Fruit fly (Drosophila melanogaster): ENCODE data around the gene Sfp84E.

The Sfp84E gene

DNA sequence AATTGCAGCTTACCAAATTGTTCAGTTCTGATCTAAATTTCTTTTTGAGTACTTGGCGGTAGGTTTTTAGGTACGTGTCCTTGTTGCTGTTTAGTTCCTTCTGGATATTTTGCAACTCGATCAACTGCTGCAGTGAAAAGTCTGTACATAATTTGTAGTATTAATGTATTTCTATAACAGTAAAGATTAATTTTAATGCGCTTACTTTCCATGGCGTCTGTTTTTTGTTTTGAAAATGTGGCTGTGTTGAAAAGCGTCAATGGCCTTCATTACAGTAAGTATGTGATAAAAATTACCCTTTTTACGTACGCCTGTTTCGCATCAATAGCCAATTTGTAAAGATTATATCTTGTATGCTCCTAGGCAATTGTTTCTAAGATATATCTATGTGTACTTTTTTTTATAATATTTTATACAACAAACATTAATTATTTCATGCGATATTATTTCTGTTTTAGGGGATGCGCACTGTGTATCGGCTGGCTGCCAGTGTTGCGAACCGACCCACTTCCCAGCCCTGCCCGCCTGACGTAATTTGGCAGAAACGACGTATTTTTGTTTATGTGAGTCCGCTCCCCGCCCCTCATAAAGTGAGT, 21.1 kb upstream of the Sfp84E start, which contains the start of the genes Kmn2 and CG2698 (continued):
- TF ChIP-seq kah (GFP tag; optimal IDR thresholded peaks at IDR 0.05) (peak; percentile 82), ind (GFP tag; optimal IDR thresholded peaks at IDR 0.05) (peak; percentile 97), zf30C (GFP tag; optimal IDR thresholded peaks at IDR 0.05) (no peak), hb (GFP tag; IDR thresholded peaks at IDR 0.05; ENCODE audit: partially characterized antibody) (peak; percentile 17; the same call in 1 of the 3 replicates), unc-4 (GFP tag; IDR thresholded peaks at IDR 0.05; ENCODE audit: partially characterized antibody) (peak; percentile 60), Mad (GFP tag; optimal IDR thresholded peaks at IDR 0.05) (peak; percentile 90), h (optimal IDR thresholded peaks at IDR 0.05) (no peak), CG12769 (tag; optimal IDR thresholded peaks at IDR 0.05) (peak; percentile 74), NfI (GFP tag; optimal IDR thresholded peaks at IDR 0.05) (peak; percentile 94), Ets97D (GFP tag; optimal IDR thresholded peaks at IDR 0.05) (peak; percentile 60), CG12155 (GFP tag; optimal IDR thresholded peaks at IDR 0.05) (peak; percentile 93), CG17385 (GFP tag; optimal IDR thresholded peaks at IDR 0.05) (peak; percentile 92), CG18764 (GFP tag; optimal IDR thresholded peaks at IDR 0.05) (peak; percentile 94), pnt (GFP tag; optimal IDR thresholded peaks at IDR 0.05) (peak; percentile 81), ems (GFP tag; optimal IDR thresholded peaks at IDR 0.05) (peak; percentile 84), Dad (GFP tag; optimal IDR thresholded peaks at IDR 0.05) (peak; percentile 71), CG13424 (tag; optimal IDR thresholded peaks at IDR 0.05) (peak; percentile 95), Dfd (GFP tag; optimal IDR thresholded peaks at IDR 0.05) (no peak), CG10565 (GFP tag; optimal IDR thresholded peaks at IDR 0.05) (peak; percentile 77), CG7556 (GFP tag; optimal IDR thresholded peaks at IDR 0.05) (peak; percentile 94), CG3281 (GFP tag; optimal IDR thresholded peaks at IDR 0.05) (peak; percentile 94), CG12744 (GFP tag; optimal IDR thresholded peaks at IDR 0.05) (peak; percentile 73), run (tag; optimal IDR thresholded peaks at IDR 0.05) (peak; percentile 81), CG6791 (GFP tag; IDR thresholded peaks at IDR 0.05; ENCODE audit: partially characterized antibody) (peak; percentile 38; the same call in 1 of the 3 replicates), tin (GFP tag; optimal IDR thresholded peaks at IDR 0.05) (peak; percentile 96), jing (GFP tag; optimal IDR thresholded peaks at IDR 0.05) (peak; percentile 85), Sox100B (GFP tag; optimal IDR thresholded peaks at IDR 0.05) (peak; percentile 93), CHES-1-like (GFP tag; optimal IDR thresholded peaks at IDR 0.05) (peak; percentile 64), CG7987 (GFP tag; optimal IDR thresholded peaks at IDR 0.05) (peak; percentile 85), sima (GFP tag; optimal IDR thresholded peaks at IDR 0.05) (peak; percentile 5), CG15601 (tag; optimal IDR thresholded peaks at IDR 0.05) (peak; percentile 91), CG9215 (GFP tag; IDR thresholded peaks at IDR 0.05) (peak; percentile 97), CG10147 (GFP tag; optimal IDR thresholded peaks at IDR 0.05) (peak; percentile 95), ara (GFP tag; IDR thresholded peaks at IDR 0.05) (peak; percentile 97), CG5953 (GFP tag; IDR thresholded peaks at IDR 0.05) (peak; percentile 96), pan (optimal IDR thresholded peaks at IDR 0.05) (no peak), pan (GFP tag; optimal IDR thresholded peaks at IDR 0.05 in 1 of 2, IDR thresholded peaks at IDR 0.05 in 1 of 2) (peak in 1 of 2 experiments; percentile 98), tll (GFP tag; optimal IDR thresholded peaks at IDR 0.05) (peak; percentile 37 to 41), CG10321 (GFP tag; IDR thresholded peaks at IDR 0.05) (peak; percentile 83), CG11695 (GFP tag; IDR thresholded peaks at IDR 0.05) (peak; percentile 95), nom (GFP tag; optimal IDR thresholded peaks at IDR 0.05) (peak; percentile 90), CG15514 (GFP tag; optimal IDR thresholded peaks at IDR 0.05) (peak; percentile 90), Atf6 (GFP tag; IDR thresholded peaks at IDR 0.05) (peak; percentile 97), B-H2 (GFP tag; optimal IDR thresholded peaks at IDR 0.05) (peak; percentile 95), CG2678 (tag; optimal IDR thresholded peaks at IDR 0.05) (peak; percentile 96), Hmx (GFP tag; optimal IDR thresholded peaks at IDR 0.05) (peak; percentile 68), CG7357 (GFP tag; IDR thresholded peaks at IDR 0.05) (peak; percentile 93), CG3163 (GFP tag; optimal IDR thresholded peaks at IDR 0.05) (peak; percentile 46), ro (GFP tag; IDR thresholded peaks at IDR 0.05) (peak; percentile 96), bbx (GFP tag; IDR thresholded peaks at IDR 0.05; ENCODE audit: partially characterized antibody) (peak; percentile 48; the same call in 1 of the 2 replicates)
